Worm (Caenorhabditis elegans) whole organism, L1 larva: Measurements from ENCODE around the gene F58H7.5.

Experiments
- C04F5.9 ChIP-seq: sonication (generic microtip); optimal IDR thresholded peaks from 2 replicates; lab custom pipeline; 2016; ENCODE audit warnings: missing genetic modification characterization, missing compliant biosample characterization
- C16A3.4 ChIP-seq: fragments of 150-350 bp; optimal IDR thresholded peaks from 2 replicates; lab custom pipeline; 2014; ENCODE audit warnings: missing biosample characterization, missing genetic modification characterization
- aha-1 ChIP-seq: fragments of 150-350 bp; optimal IDR thresholded peaks from 2 replicates; lab custom pipeline; 2014; ENCODE audit warnings: missing biosample characterization, missing genetic modification characterization
- alr-1 ChIP-seq: fragments of 200-800 bp; sonication (Bioruptor generic); optimal IDR thresholded peaks from 2 replicates; lab custom pipeline; 2018; ENCODE audit warnings: borderline replicate concordance, mild to moderate bottlenecking, missing genetic modification characterization, missing compliant biosample characterization
- blmp-1 ChIP-seq: fragments of 150-350 bp; optimal IDR thresholded peaks from 2 replicates; lab custom pipeline; 2014; ENCODE audit warnings: missing biosample characterization, missing genetic modification characterization
- ceh-8 ChIP-seq: fragments of 200-800 bp; sonication (Bioruptor generic); optimal IDR thresholded peaks from 2 replicates; lab custom pipeline; 2018; ENCODE audit warnings: mild to moderate bottlenecking, missing genetic modification characterization, moderate library complexity, missing compliant biosample characterization
- ceh-82 ChIP-seq, 3 experiments: fragments of 150-350 bp in 1 of 3; sonication (generic microtip) in 2 of 3; optimal IDR thresholded peaks; 2 replicates each; lab custom pipeline; 2014 to 2017; ENCODE audit warnings: missing biosample characterization in 3 of 3, missing genetic modification characterization in 3 of 3
- ces-1 ChIP-seq: fragments of 150-350 bp; optimal IDR thresholded peaks from 2 replicates; lab custom pipeline; 2014; ENCODE audit warnings: missing biosample characterization, missing genetic modification reagents, missing genetic modification characterization
- dsc-1 ChIP-seq: sonication (generic microtip); optimal IDR thresholded peaks from 2 replicates; lab custom pipeline; 2016; ENCODE audit warnings: mild to moderate bottlenecking, missing genetic modification characterization, missing compliant biosample characterization
- efl-1 ChIP-seq, 4 experiments: fragments of 150-350 bp; optimal IDR thresholded peaks in 3 of 4; peaks in 1 of 4; 1 replicate in 1 of 4; 2 replicates in 3 of 4; lab custom pipeline; 2014; ENCODE audit warnings: missing biosample characterization in 2 of 4, missing genetic modification characterization in 2 of 4, missing genetic modification reagents in 2 of 4
- efl-3 ChIP-seq: fragments of 200-800 bp; sonication (Bioruptor generic); optimal IDR thresholded peaks from 2 replicates; lab custom pipeline; 2018; ENCODE audit warnings: mild to moderate bottlenecking, missing genetic modification characterization, missing compliant biosample characterization
- egl-13 ChIP-seq: sonication (generic microtip); optimal IDR thresholded peaks from 2 replicates; lab custom pipeline; 2016; ENCODE audit warnings: missing genotype, missing genetic modification reagents, missing genetic modification characterization, missing compliant biosample characterization
- elt-2 ChIP-seq: sonication (generic microtip); optimal IDR thresholded peaks from 2 replicates; lab custom pipeline; 2016; ENCODE audit warnings: missing genetic modification characterization, mild to moderate bottlenecking, inconsistent platforms, missing compliant biosample characterization, missing genetic modification reagents
- ets-5 ChIP-seq: fragments of 200-800 bp; sonication (Bioruptor generic); IDR thresholded peaks from 2 replicates; pipeline ENCODE4 v1.3.6; 2022; ENCODE audit warnings: missing genetic modification characterization, missing compliant biosample characterization
- fkh-10 ChIP-seq: sonication (generic microtip); optimal IDR thresholded peaks from 2 replicates; lab custom pipeline; 2017; ENCODE audit warnings: missing biosample characterization, missing genetic modification reagents, missing genetic modification characterization
- fkh-4 ChIP-seq: sonication (generic microtip); optimal IDR thresholded peaks from 2 replicates; lab custom pipeline; 2016; ENCODE audit warnings: missing compliant biosample characterization, missing genetic modification characterization, borderline replicate concordance
- hlh-17 ChIP-seq: fragments of 200-800 bp; sonication (Bioruptor generic); optimal IDR thresholded peaks from 2 replicates; lab custom pipeline; 2018; ENCODE audit warnings: missing genetic modification characterization, mild to moderate bottlenecking, missing compliant biosample characterization, moderate library complexity, borderline replicate concordance
- hpl-2 ChIP-seq: fragments of 150-350 bp; optimal IDR thresholded peaks from 2 replicates; lab custom pipeline; 2014; ENCODE audit warnings: missing biosample characterization, missing genetic modification reagents, missing genetic modification characterization
- irx-1 ChIP-seq: sonication (generic microtip); optimal IDR thresholded peaks from 2 replicates; lab custom pipeline; 2016; ENCODE audit warnings: missing genetic modification characterization, missing compliant biosample characterization
- jun-1 ChIP-seq: fragments of 150-350 bp; optimal IDR thresholded peaks from 2 replicates; lab custom pipeline; 2014; ENCODE audit warnings: missing biosample characterization, missing genetic modification reagents, missing genetic modification characterization
- lin-14 ChIP-seq: fragments of 200-800 bp; sonication (Bioruptor generic); optimal IDR thresholded peaks from 2 replicates; lab custom pipeline; 2018; ENCODE audit warnings: mild to moderate bottlenecking, missing genetic modification characterization, moderate library complexity, missing compliant biosample characterization
- lir-3 ChIP-seq: sonication (generic microtip); optimal IDR thresholded peaks from 2 replicates; lab custom pipeline; 2016; ENCODE audit warnings: mild to moderate bottlenecking, missing genetic modification characterization, moderate library complexity, missing compliant biosample characterization; ENCODE audit not compliant: poor library complexity
- mdl-1 ChIP-seq, 2 experiments: fragments of 150-350 bp; optimal IDR thresholded peaks; 2 replicates each; lab custom pipeline; 2014 to 2017; ENCODE audit warnings: missing biosample characterization in 2 of 2, missing genetic modification characterization in 2 of 2, inconsistent platforms in 1 of 2
- mef-2 ChIP-seq: fragments of 150-350 bp; optimal IDR thresholded peaks from 2 replicates; lab custom pipeline; 2014; ENCODE audit warnings: missing biosample characterization, missing genetic modification characterization
- nhr-11 ChIP-seq: fragments of 150-350 bp; optimal IDR thresholded peaks from 2 replicates; lab custom pipeline; 2014; ENCODE audit warnings: missing biosample characterization, missing genetic modification characterization
- nhr-19 ChIP-seq: fragments of 200-800 bp; sonication (Bioruptor generic); conservative IDR thresholded peaks from 2 replicates; pipeline ENCODE4 v1.3.6; 2022; ENCODE audit warnings: missing genetic modification characterization, missing compliant biosample characterization
- nhr-28 ChIP-seq: fragments of 150-350 bp; optimal IDR thresholded peaks from 2 replicates; lab custom pipeline; 2014; ENCODE audit warnings: missing biosample characterization, missing genetic modification characterization
- nhr-47 ChIP-seq: sonication (generic microtip); optimal IDR thresholded peaks from 2 replicates; lab custom pipeline; 2016; ENCODE audit warnings: mild to moderate bottlenecking, missing genetic modification characterization, moderate library complexity, missing compliant biosample characterization
- nhr-71 ChIP-seq: sonication (generic microtip); optimal IDR thresholded peaks from 2 replicates; lab custom pipeline; 2016; ENCODE audit warnings: mild to moderate bottlenecking, missing genetic modification characterization, moderate library complexity, missing compliant biosample characterization
- nhr-77 ChIP-seq: fragments of 150-350 bp; optimal IDR thresholded peaks from 2 replicates; lab custom pipeline; 2014; ENCODE audit warnings: missing biosample characterization, missing genetic modification characterization
- pax-3 ChIP-seq: fragments of 200-800 bp; sonication (Bioruptor generic); optimal IDR thresholded peaks from 2 replicates; lab custom pipeline; 2018; ENCODE audit warnings: mild to moderate bottlenecking, missing genetic modification characterization, moderate library complexity, missing compliant biosample characterization
- skn-1 ChIP-seq: fragments of 150-350 bp; optimal IDR thresholded peaks from 2 replicates; lab custom pipeline; 2014; ENCODE audit warnings: missing biosample characterization, missing genetic modification characterization
- snpc-4 ChIP-seq: fragments of 150-350 bp; optimal IDR thresholded peaks from 2 replicates; lab custom pipeline; 2014; ENCODE audit warnings: missing biosample characterization, missing genetic modification characterization
- sup-37 ChIP-seq: fragments of 200-800 bp; sonication (Bioruptor generic); optimal IDR thresholded peaks from 2 replicates; lab custom pipeline; 2018; ENCODE audit warnings: mild to moderate bottlenecking, missing genetic modification characterization, missing compliant biosample characterization
- swsn-7 ChIP-seq: sonication (generic microtip); optimal IDR thresholded peaks from 2 replicates; lab custom pipeline; 2016; ENCODE audit warnings: missing genetic modification characterization, missing compliant biosample characterization
- tlp-1 ChIP-seq: fragments of 150-350 bp; optimal IDR thresholded peaks from 2 replicates; lab custom pipeline; 2014; ENCODE audit warnings: missing biosample characterization, missing genetic modification characterization
- unc-130 ChIP-seq: fragments of 150-350 bp; optimal IDR thresholded peaks from 2 replicates; lab custom pipeline; 2017; ENCODE audit warnings: missing biosample characterization, missing genetic modification characterization, inconsistent platforms
- unc-30 ChIP-seq: sonication (generic microtip); optimal IDR thresholded peaks from 2 replicates; lab custom pipeline; 2017; ENCODE audit warnings: missing biosample characterization, missing genetic modification characterization
- unc-86 ChIP-seq: sonication (generic microtip); optimal IDR thresholded peaks from 2 replicates; lab custom pipeline; 2016; ENCODE audit warnings: missing genetic modification characterization, missing compliant biosample characterization
- unc-98 ChIP-seq: fragments of 200-800 bp; sonication (Bioruptor generic); IDR thresholded peaks from 2 replicates; pipeline ENCODE4 v1.3.6; 2022; ENCODE audit warnings: missing genetic modification characterization, missing compliant biosample characterization
- vab-15 ChIP-seq: sonication (generic microtip); optimal IDR thresholded peaks from 2 replicates; lab custom pipeline; 2017; ENCODE audit warnings: missing genotype, mild to moderate bottlenecking, missing genetic modification characterization, missing compliant biosample characterization
- xbp-1 ChIP-seq: sonication (generic microtip); optimal IDR thresholded peaks from 2 replicates; lab custom pipeline; 2016; ENCODE audit warnings: missing genetic modification characterization, missing compliant biosample characterization
- zag-1 ChIP-seq: fragments of 150-350 bp; optimal IDR thresholded peaks from 2 replicates; lab custom pipeline; 2014; ENCODE audit warnings: missing biosample characterization, missing genetic modification characterization
- ztf-11 ChIP-seq, 2 experiments: sonication (generic microtip); optimal IDR thresholded peaks; 2 replicates each; lab custom pipeline; 2016 to 2017; ENCODE audit warnings: missing genetic modification characterization in 2 of 2, missing biosample characterization in 1 of 2, missing compliant biosample characterization in 1 of 2
- ztf-4 ChIP-seq: fragments of 150-350 bp; optimal IDR thresholded peaks from 2 replicates; lab custom pipeline; 2014; ENCODE audit warnings: missing biosample characterization, missing genetic modification characterization

F58H7.5 gene

ce11 chrIV:957820-958219, 38.0 kb downstream of the F58H7.5 start (continued):
- TF ChIP-seq egl-13 (tag; lab: Kevin White, UChicago) (no peak), nhr-71 (tag; lab: Kevin White, UChicago) (peak; percentile 92), ces-1 (GFP tag; lab: Kevin White, UChicago) (no peak), hlh-17 (GFP tag; lab: Kevin White, UChicago) (no peak), efl-3 (GFP tag; lab: Kevin White, UChicago) (peak; percentile 27), C04F5.9 (peak; percentile 20), nhr-77 (peak; percentile 26), swsn-7 (peak; percentile 67), jun-1 (tag; lab: Kevin White, UChicago) (peak; percentile 68), nhr-28 (no peak), ztf-4 (tag; lab: Kevin White, UChicago) (peak; percentile 70), ztf-11 (tag; optimal IDR thresholded peaks at IDR 0.05; lab: Kevin White, UChicago) (peak in 1 of 2 experiments; percentile 23), tlp-1 (no peak), unc-98 (no peak), unc-130 (peak; percentile 69), mdl-1 (tag; optimal IDR thresholded peaks at IDR 0.05; lab: Kevin White, UChicago) (peak in 1 of 2 experiments; percentile 67), efl-1 (optimal IDR thresholded peaks at IDR 0.05; lab: Kevin White, UChicago) (peak; percentile 64 to 65), efl-1 (GFP tag; optimal IDR thresholded peaks at IDR 0.05 in 1 of 2; lab: Kevin White, UChicago) (peak; percentile 46 to 96), alr-1 (no peak), fkh-10 (no peak), skn-1 (peak; percentile 4), dsc-1 (tag; lab: Kevin White, UChicago) (peak; percentile 85), vab-15 (tag; lab: Kevin White, UChicago) (peak; percentile 8), nhr-11 (tag; lab: Kevin White, UChicago) (peak; percentile 36), snpc-4 (tag; lab: Kevin White, UChicago) (peak; percentile 27), fkh-4 (tag; lab: Kevin White, UChicago) (no peak), zag-1 (no peak), blmp-1 (tag; lab: Kevin White, UChicago) (peak; percentile 73), nhr-19 (peak; percentile 79), elt-2 (peak; percentile 46), ets-5 (GFP tag; lab: Robert Waterston, UW) (no peak), xbp-1 (tag; lab: Kevin White, UChicago) (peak; percentile 42), unc-86 (tag; lab: Kevin White, UChicago) (no peak), irx-1 (peak; percentile 64), ceh-82 (tag; optimal IDR thresholded peaks at IDR 0.05; lab: Kevin White, UChicago) (peak in 2 of 3 experiments; percentile 3 to 22), lin-14 (peak; percentile 94)

ce11 chrIV:959221-959620, 39.4 kb downstream of the F58H7.5 start, which contains the start of gene plx-1:
TSS of gene plx-1 (plus strand) at chrIV:959521.
- TF ChIP-seq lir-3 (tag; lab: Kevin White, UChicago) (no peak), efl-1 (optimal IDR thresholded peaks at IDR 0.05; lab: Kevin White, UChicago) (no peak), efl-1 (GFP tag; optimal IDR thresholded peaks at IDR 0.05 in 1 of 2; lab: Kevin White, UChicago) (no peak), sup-37 (no peak), nhr-47 (no peak), aha-1 (no peak)

ce11 chrIV:960177-960576, 40.4 kb downstream of the F58H7.5 start:
- TF ChIP-seq pax-3: no peak
- no peak for TF ChIP-seq mdl-1 (tag; optimal IDR thresholded peaks at IDR 0.05; lab: Kevin White, UChicago)
- TF ChIP-seq mef-2 (tag; lab: Kevin White, UChicago): no peak
- no peak for TF ChIP-seq ceh-8 (GFP tag; lab: Kevin White, UChicago)
- TF ChIP-seq C16A3.4 (tag; lab: Kevin White, UChicago): no peak
- TF ChIP-seq jun-1 (tag; lab: Kevin White, UChicago): no peak
- no peak for TF ChIP-seq hpl-2 (GFP tag; lab: Kevin White, UChicago)
- no peak for TF ChIP-seq fkh-10
- TF ChIP-seq dsc-1 (tag; lab: Kevin White, UChicago): no peak
- TF ChIP-seq egl-13 (tag; lab: Kevin White, UChicago): no peak
- TF ChIP-seq unc-30 (tag; lab: Kevin White, UChicago): no peak
- TF ChIP-seq elt-2: no peak
